Fruit fly (Drosophila melanogaster) whole organism, embryonic: Measurements from ENCODE around the gene CG43051.
A peak's percentile ranks its signal among the peaks of the same experiment; 100 is the strongest.

Source experiments
- ATbp ChIP-seq: fragments of 200-800 bp; sonication (Bioruptor generic); optimal IDR thresholded peaks from 2 replicates; lab custom pipeline; 2017; ENCODE audit warnings: missing biosample characterization, mild to moderate bottlenecking, missing genetic modification characterization, missing genetic modification reagents
- Aef1 ChIP-seq: fragments of 200-800 bp; sonication (Bioruptor generic); IDR thresholded peaks from 3 replicates; pipeline ENCODE4 v1.3.6; 2022; ENCODE audit warnings: missing biosample characterization, missing genetic modification characterization
- B-H2 ChIP-seq: fragments of 200-800 bp; sonication (Bioruptor generic); optimal IDR thresholded peaks from 2 replicates; lab custom pipeline; 2018; ENCODE audit warnings: missing biosample characterization, mild to moderate bottlenecking, missing genetic modification characterization
- BtbVII ChIP-seq: fragments of 200-800 bp; sonication (Bioruptor generic); optimal IDR thresholded peaks from 3 replicates; lab custom pipeline; 2017; ENCODE audit warnings: missing biosample characterization, mild to moderate bottlenecking, missing genetic modification characterization
- CG11504 ChIP-seq: fragments of 200-800 bp; sonication (Bioruptor generic); optimal IDR thresholded peaks from 3 replicates; lab custom pipeline; 2019; ENCODE audit warnings: missing biosample characterization, mild to moderate bottlenecking, missing genetic modification characterization, moderate library complexity
- CG13287 ChIP-seq: fragments of 200-800 bp; sonication (Bioruptor generic); IDR thresholded peaks from 2 replicates; pipeline ENCODE4 v1.3.6; 2022; ENCODE audit warnings: missing biosample characterization, missing genetic modification characterization; ENCODE audit not compliant: partially characterized antibody
- CG13424 ChIP-seq: fragments of 200-800 bp; sonication (Bioruptor generic); optimal IDR thresholded peaks from 2 replicates; lab custom pipeline; 2019; ENCODE audit warnings: missing biosample characterization, mild to moderate bottlenecking, missing genetic modification characterization, moderate library complexity
- CG14014 ChIP-seq: fragments of 200-800 bp; sonication (Bioruptor generic); IDR thresholded peaks from 2 replicates; pipeline ENCODE4 v1.3.6; 2022; ENCODE audit warnings: missing biosample characterization, missing genetic modification characterization
- CG14965 ChIP-seq: fragments of 200-800 bp; sonication (Bioruptor generic); optimal IDR thresholded peaks from 2 replicates; lab custom pipeline; 2016; ENCODE audit warnings: missing biosample characterization, missing genetic modification characterization, borderline replicate concordance
- CG1529 ChIP-seq: fragments of 200-800 bp; sonication (Bioruptor generic); optimal IDR thresholded peaks from 3 replicates; lab custom pipeline; 2018; ENCODE audit warnings: missing biosample characterization, missing genetic modification characterization
- CG1603 ChIP-seq: fragments of 200-800 bp; sonication (Bioruptor generic); optimal IDR thresholded peaks from 2 replicates; lab custom pipeline; 2019; ENCODE audit warnings: missing biosample characterization, mild to moderate bottlenecking, missing genetic modification characterization, moderate library complexity
- CG17328 ChIP-seq: fragments of 200-800 bp; sonication (Bioruptor generic); IDR thresholded peaks from 2 replicates; pipeline ENCODE4 v1.3.6; 2022; ENCODE audit warnings: missing biosample characterization, missing genetic modification characterization
- CG18011 ChIP-seq: fragments of 200-800 bp; sonication (Bioruptor generic); optimal IDR thresholded peaks from 2 replicates; lab custom pipeline; 2017; ENCODE audit warnings: missing biosample characterization, missing genetic modification characterization, mild to moderate bottlenecking, moderate library complexity, missing genotype
- CG3065 ChIP-seq: fragments of 200-800 bp; sonication (Bioruptor generic); optimal IDR thresholded peaks from 2 replicates; lab custom pipeline; 2016; ENCODE audit warnings: missing biosample characterization, missing genetic modification characterization
- CG32772 ChIP-seq: fragments of 200-800 bp; sonication (Bioruptor generic); IDR thresholded peaks from 2 replicates; pipeline ENCODE4 v1.3.6; 2022; ENCODE audit warnings: missing biosample characterization, missing genetic modification characterization
- CG34224 ChIP-seq: fragments of 200-800 bp; sonication (Bioruptor generic); IDR thresholded peaks from 3 replicates; pipeline ENCODE4 v1.3.6; 2022; ENCODE audit warnings: missing biosample characterization, missing genetic modification characterization; ENCODE audit not compliant: partially characterized antibody
- CG6765 ChIP-seq: fragments of 200-800 bp; sonication (Bioruptor generic); optimal IDR thresholded peaks from 3 replicates; lab custom pipeline; 2017; ENCODE audit warnings: missing biosample characterization, mild to moderate bottlenecking, missing genetic modification characterization
- CG7786 ChIP-seq: fragments of 200-800 bp; sonication (Bioruptor generic); optimal IDR thresholded peaks from 2 replicates; lab custom pipeline; 2016; ENCODE audit warnings: missing biosample characterization, missing genetic modification characterization
- CG7839 ChIP-seq: fragments of 200-800 bp; sonication (Bioruptor generic); optimal IDR thresholded peaks from 3 replicates; lab custom pipeline; 2018; ENCODE audit warnings: missing biosample characterization, mild to moderate bottlenecking, missing genetic modification characterization, moderate library complexity
- CG8388 ChIP-seq: fragments of 200-800 bp; sonication (Bioruptor generic); optimal IDR thresholded peaks from 2 replicates; lab custom pipeline; 2019; ENCODE audit warnings: missing biosample characterization, mild to moderate bottlenecking, missing genetic modification characterization, moderate library complexity
- Dad ChIP-seq: fragments of 200-800 bp; sonication (Bioruptor generic); optimal IDR thresholded peaks from 3 replicates; lab custom pipeline; 2016; ENCODE audit warnings: missing biosample characterization, missing genetic modification characterization
- Dbx ChIP-seq: fragments of 200-800 bp; sonication (Bioruptor generic); IDR thresholded peaks from 3 replicates; pipeline ENCODE4 v1.3.6; 2022; ENCODE audit warnings: missing biosample characterization, missing genetic modification characterization
- Dip3 ChIP-seq: fragments of 200-800 bp; sonication (Bioruptor generic); optimal IDR thresholded peaks from 3 replicates; lab custom pipeline; 2016; ENCODE audit warnings: missing biosample characterization, missing genetic modification characterization
- Fer2 ChIP-seq: fragments of 200-800 bp; sonication (Bioruptor generic); optimal IDR thresholded peaks from 2 replicates; lab custom pipeline; 2018; ENCODE audit warnings: missing biosample characterization, mild to moderate bottlenecking, missing genetic modification characterization, moderate library complexity
- H15 ChIP-seq: fragments of 200-800 bp; sonication (Bioruptor generic); IDR thresholded peaks from 3 replicates; pipeline ENCODE4 v1.3.6; 2022; ENCODE audit warnings: missing biosample characterization, missing genetic modification characterization
- Hr39 ChIP-seq: fragments of >200 bp; optimal IDR thresholded peaks from 2 replicates; lab custom pipeline; 2017
- NC2β ChIP-seq: fragments of 200-800 bp; sonication (Bioruptor generic); optimal IDR thresholded peaks from 2 replicates; lab custom pipeline; 2016; ENCODE audit warnings: missing biosample characterization, missing genetic modification characterization
- Oaz ChIP-seq: fragments of 200-800 bp; sonication (Bioruptor generic); IDR thresholded peaks from 2 replicates; pipeline ENCODE4 v1.3.6; 2022; ENCODE audit warnings: missing biosample characterization, missing genetic modification characterization
- Ravus ChIP-seq: fragments of 200-800 bp; sonication (Bioruptor generic); IDR thresholded peaks from 2 replicates; pipeline ENCODE4 v1.3.6; 2022; ENCODE audit warnings: missing biosample characterization, missing genetic modification characterization
- Ssrp ChIP-seq: fragments of 200-800 bp; sonication (Bioruptor generic); optimal IDR thresholded peaks from 2 replicates; lab custom pipeline; 2018; ENCODE audit warnings: missing biosample characterization, mild to moderate bottlenecking, missing genetic modification characterization, moderate library complexity
- amos ChIP-seq: fragments of 200-800 bp; sonication (Bioruptor generic); IDR thresholded peaks from 2 replicates; pipeline ENCODE4 v1.3.6; 2022; ENCODE audit warnings: missing biosample characterization, missing genetic modification characterization; ENCODE audit not compliant: partially characterized antibody
- bcd ChIP-seq: fragments of 200-800 bp; sonication (Bioruptor generic); optimal IDR thresholded peaks from 2 replicates; lab custom pipeline; 2017; ENCODE audit warnings: missing biosample characterization, mild to moderate bottlenecking, missing genetic modification characterization
- bsh ChIP-seq, 2 experiments: fragments of 200-800 bp; sonication (Bioruptor generic); optimal IDR thresholded peaks; 2 replicates each; lab custom pipeline; 2017 to 2018; ENCODE audit warnings: mild to moderate bottlenecking in 2 of 2, missing biosample characterization in 2 of 2, missing genetic modification characterization in 2 of 2, moderate library complexity in 1 of 2
- cas ChIP-seq: fragments of 200-800 bp; sonication (Bioruptor generic); IDR thresholded peaks from 2 replicates; pipeline ENCODE4 v1.3.6; 2022; ENCODE audit warnings: missing biosample characterization, missing genetic modification characterization
- dan ChIP-seq: fragments of 200-800 bp; sonication (Bioruptor generic); IDR thresholded peaks from 2 replicates; pipeline ENCODE4 v1.3.6; 2022; ENCODE audit warnings: missing biosample characterization, missing genetic modification characterization
- dmrt99B ChIP-seq: fragments of 200-800 bp; sonication (Bioruptor generic); optimal IDR thresholded peaks from 2 replicates; lab custom pipeline; 2018; ENCODE audit warnings: missing biosample characterization, mild to moderate bottlenecking, missing genetic modification characterization, moderate library complexity
- fd3F ChIP-seq: fragments of 200-800 bp; sonication (Bioruptor generic); optimal IDR thresholded peaks from 2 replicates; lab custom pipeline; 2018; ENCODE audit warnings: missing biosample characterization, mild to moderate bottlenecking, missing genetic modification characterization, moderate library complexity
- gce ChIP-seq: fragments of 200-800 bp; sonication (Bioruptor generic); IDR thresholded peaks from 3 replicates; pipeline ENCODE4 v1.3.6; 2022; ENCODE audit warnings: missing biosample characterization, missing genetic modification characterization
- gem ChIP-seq: fragments of 200-800 bp; sonication (Bioruptor generic); optimal IDR thresholded peaks from 2 replicates; lab custom pipeline; 2019; ENCODE audit warnings: missing biosample characterization, mild to moderate bottlenecking, missing genetic modification characterization, moderate library complexity
- hkb ChIP-seq, 2 experiments: fragments of 200-800 bp in 1 of 2; fragments of >200 bp in 1 of 2; sonication (Bioruptor generic) in 1 of 2; IDR thresholded peaks in 1 of 2; optimal IDR thresholded peaks in 1 of 2; 2 replicates each; pipeline versions ENCODE4 v1.3.6 to Lab custom; 2017 to 2022; ENCODE audit warnings: missing biosample characterization in 1 of 2, missing genetic modification characterization in 1 of 2
- pros ChIP-seq: fragments of 200-800 bp; sonication (Bioruptor generic); optimal IDR thresholded peaks from 3 replicates; lab custom pipeline; 2019; ENCODE audit warnings: missing biosample characterization, mild to moderate bottlenecking, missing genetic modification characterization, moderate library complexity
- ro ChIP-seq: fragments of 200-800 bp; sonication (Bioruptor generic); IDR thresholded peaks from 2 replicates; pipeline ENCODE4 v1.3.6; 2022; ENCODE audit warnings: missing biosample characterization, missing genetic modification characterization
- sens ChIP-seq: fragments of 200-800 bp; sonication (Bioruptor generic); peaks from one replicate; lab custom pipeline; 2016; ENCODE audit warnings: missing biosample characterization, missing genetic modification characterization
- so ChIP-seq: fragments of 200-800 bp; sonication (Bioruptor generic); IDR thresholded peaks from 3 replicates; pipeline ENCODE4 v1.3.6; 2022; ENCODE audit warnings: missing biosample characterization, missing genetic modification characterization
- ssp ChIP-seq: fragments of 200-800 bp; sonication (Bioruptor generic); IDR thresholded peaks from 2 replicates; pipeline ENCODE4 v1.3.6; 2022; ENCODE audit warnings: missing biosample characterization, missing genetic modification characterization
- stwl ChIP-seq: fragments of 200-800 bp; sonication (Bioruptor generic); optimal IDR thresholded peaks from 3 replicates; lab custom pipeline; 2018; ENCODE audit warnings: missing biosample characterization, mild to moderate bottlenecking, missing genetic modification characterization, moderate library complexity
- unc-4 ChIP-seq: fragments of 200-800 bp; sonication (Bioruptor generic); IDR thresholded peaks from 2 replicates; pipeline ENCODE4 v1.3.6; 2022; ENCODE audit warnings: missing biosample characterization, missing genetic modification characterization; ENCODE audit not compliant: partially characterized antibody

CG43051 gene

DNA sequence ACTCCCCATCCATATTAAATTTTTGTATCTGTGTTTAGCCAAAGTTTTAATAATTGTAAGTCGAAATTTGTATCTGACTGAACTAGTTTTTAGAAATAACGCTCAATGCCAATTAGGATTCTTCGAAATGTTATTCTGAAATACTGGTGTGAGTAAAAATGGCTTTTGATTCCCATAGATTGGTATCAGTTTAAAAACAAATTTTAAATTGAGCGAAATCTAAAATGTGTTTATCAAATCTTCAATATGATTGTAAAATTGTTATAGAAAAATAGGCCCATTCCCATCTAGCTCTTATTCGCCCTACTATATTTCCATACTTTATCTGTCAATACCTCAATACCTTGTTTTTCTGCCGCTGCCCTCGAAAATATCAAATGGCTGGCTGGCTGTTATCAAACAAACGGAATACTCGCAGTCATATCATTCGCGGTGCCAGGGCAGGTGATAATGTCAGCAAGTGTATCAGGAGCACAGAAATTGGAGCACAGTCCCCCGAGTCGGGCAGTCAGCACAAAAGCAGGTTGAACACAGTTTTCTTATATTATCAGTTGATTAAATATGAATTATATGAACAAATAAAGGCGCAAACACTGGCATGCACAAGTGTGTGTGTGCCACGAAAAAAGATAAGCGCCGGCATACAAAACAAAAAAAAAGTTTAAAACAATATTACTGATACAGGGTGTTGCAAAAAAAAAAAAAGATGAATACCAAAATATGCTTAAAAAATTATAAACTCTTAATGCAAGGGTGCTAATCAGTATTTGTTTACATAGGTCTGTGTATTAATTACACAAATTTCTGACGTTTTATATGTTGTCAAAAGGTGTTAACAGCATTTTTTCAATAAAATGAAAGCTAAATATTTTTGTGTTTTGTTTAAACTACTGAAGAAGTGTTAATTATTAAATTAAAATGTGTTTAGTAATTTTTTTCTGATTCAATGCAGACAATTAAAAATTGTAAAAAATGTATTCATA is 10.2 kb upstream of the CG43051 start, which contains the start of gene t-cup (continued):
- no peak for TF ChIP-seq Oaz (GFP tag; lab: Robert Waterston, UW)
- TF ChIP-seq Fer2 (tag; lab: Kevin White, UChicago): peak; percentile 38
- TF ChIP-seq Hr39 (lab: Kevin White, UChicago): no peak
- TF ChIP-seq stwl (tag; lab: Kevin White, UChicago): peak; percentile 2
- TF ChIP-seq ro (GFP tag; lab: Robert Waterston, UW): no peak
- no peak for TF ChIP-seq pros (GFP tag; lab: Kevin White, UChicago)
- TF ChIP-seq B-H2: peak; percentile 80
- peak; percentile 70 for TF ChIP-seq gem (tag; lab: Kevin White, UChicago)
- TF ChIP-seq CG32772 (GFP tag; lab: Robert Waterston, UW): 0 out of 2 replicates have a peak, but pooled peaks have one; percentile 28
- peak; percentile 92 for TF ChIP-seq sens (GFP tag; lab: Kevin White, UChicago)
- peak; percentile 56; the same call in 2 of the 3 replicates for TF ChIP-seq Dbx (GFP tag; lab: Robert Waterston, UW)
- TF ChIP-seq NC2β (GFP tag; lab: Kevin White, UChicago): peak; percentile 71
- 0 out of 3 replicates have a peak, but pooled peaks have one; percentile 20 for TF ChIP-seq H15 (GFP tag; lab: Robert Waterston, UW)
- peak; percentile 15 for TF ChIP-seq CG7839 (tag; lab: Kevin White, UChicago)
- peak; percentile 49 for TF ChIP-seq Dad (GFP tag; lab: Kevin White, UChicago)
- peak; percentile 58 for TF ChIP-seq CG18011 (GFP tag; lab: Kevin White, UChicago)
- TF ChIP-seq cas (GFP tag; lab: Robert Waterston, UW): no peak
- 0 out of 2 replicates have a peak, but pooled peaks have one; percentile 37 for TF ChIP-seq CG17328 (GFP tag; lab: Robert Waterston, UW)
- TF ChIP-seq gce (GFP tag; lab: Robert Waterston, UW): 0 out of 3 replicates have a peak, but pooled peaks have one; percentile 42
- TF ChIP-seq CG14014: peak; percentile 71; the same call in 1 of the 2 replicates
- TF ChIP-seq Dip3 (GFP tag; lab: Kevin White, UChicago): peak; percentile 20
- no peak for TF ChIP-seq CG3065
- TF ChIP-seq so (GFP tag; lab: Robert Waterston, UW): peak; percentile 74; the same call in 2 of the 3 replicates
- TF ChIP-seq CG1603 (tag; lab: Kevin White, UChicago): peak; percentile 62
- TF ChIP-seq Ravus: no peak
- peak; percentile 55 for TF ChIP-seq dmrt99B (tag; lab: Kevin White, UChicago)
- peak; percentile 84 for TF ChIP-seq CG6765 (GFP tag; lab: Kevin White, UChicago)
- TF ChIP-seq CG8388: peak; percentile 24
- peak; percentile 95 for TF ChIP-seq ATbp (GFP tag; lab: Kevin White, UChicago)
- TF ChIP-seq CG13424 (tag; lab: Kevin White, UChicago): peak; percentile 56
- TF ChIP-seq ssp (GFP tag; lab: Robert Waterston, UW): no peak
- TF ChIP-seq CG34224 (GFP tag; lab: Robert Waterston, UW): no peak
- peak in 1 of 2 experiments; percentile 81 for TF ChIP-seq bsh (GFP tag; optimal IDR thresholded peaks at IDR 0.05; lab: Kevin White, UChicago)
- TF ChIP-seq dan (GFP tag; lab: Robert Waterston, UW): no peak
- no peak for TF ChIP-seq hkb (optimal IDR thresholded peaks at IDR 0.05; lab: Kevin White, UChicago)
- TF ChIP-seq hkb (GFP tag; IDR thresholded peaks at IDR 0.05; lab: Robert Waterston, UW): peak; percentile 84
- no peak for TF ChIP-seq Ssrp
- TF ChIP-seq CG11504 (tag; lab: Kevin White, UChicago): peak; percentile 57
- peak; percentile 90 for TF ChIP-seq BtbVII
- TF ChIP-seq Aef1 (GFP tag; lab: Robert Waterston, UW): 0 out of 3 replicates have a peak, but pooled peaks have one; percentile 27
- TF ChIP-seq CG7786: peak; percentile 50
- TF ChIP-seq fd3F (GFP tag; lab: Kevin White, UChicago): peak; percentile 61
- TF ChIP-seq amos (GFP tag; lab: Robert Waterston, UW): no peak; the same call in 1 of the 2 replicates
- TF ChIP-seq CG13287 (GFP tag; lab: Robert Waterston, UW): no peak
- TF ChIP-seq CG1529: peak; percentile 75
- peak; percentile 27 for TF ChIP-seq CG14965
- TF ChIP-seq unc-4 (GFP tag; lab: Robert Waterston, UW): no peak
- TF ChIP-seq bcd (GFP tag; lab: Kevin White, UChicago): peak; percentile 70
